Fruit fly (Drosophila melanogaster) Kc167 (cell line): ENCODE measurements around the gene sage.

Experiments
- h ChIP-seq: fragments of >200 bp; optimal IDR thresholded peaks from 3 replicates; lab custom pipeline; 2018; ENCODE audit warnings: missing external identifiers
- insv ChIP-seq: fragments of >200 bp; optimal IDR thresholded peaks from 3 replicates; lab custom pipeline; 2018; ENCODE audit warnings: missing external identifiers

DNA sequence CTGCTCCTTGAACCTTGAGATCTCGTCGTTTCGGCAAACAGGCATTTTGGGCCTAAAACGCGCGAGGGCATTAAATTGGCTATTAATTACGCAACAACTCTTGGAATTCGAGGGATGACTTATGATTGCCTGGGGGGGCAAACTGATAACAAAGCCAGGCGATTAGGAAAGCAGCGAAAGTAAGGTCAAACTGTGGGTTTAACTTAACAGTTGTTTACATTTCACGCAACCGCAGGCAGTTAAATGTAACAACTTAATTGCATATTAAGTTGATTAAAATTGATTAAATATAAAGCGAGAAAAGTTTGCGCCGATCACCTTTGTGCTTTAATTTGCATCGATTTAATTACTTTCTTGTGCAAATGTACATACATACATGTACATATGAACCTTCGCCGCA, 23.8 kb upstream of the sage start:
- TF ChIP-seq h (lab: Kevin White, UChicago) (no peak), insv (lab: Kevin White, UChicago) (no peak)
